Fruit fly (Drosophila melanogaster): ENCODE results near the gene CG5653.

CG5653 gene

DNA sequence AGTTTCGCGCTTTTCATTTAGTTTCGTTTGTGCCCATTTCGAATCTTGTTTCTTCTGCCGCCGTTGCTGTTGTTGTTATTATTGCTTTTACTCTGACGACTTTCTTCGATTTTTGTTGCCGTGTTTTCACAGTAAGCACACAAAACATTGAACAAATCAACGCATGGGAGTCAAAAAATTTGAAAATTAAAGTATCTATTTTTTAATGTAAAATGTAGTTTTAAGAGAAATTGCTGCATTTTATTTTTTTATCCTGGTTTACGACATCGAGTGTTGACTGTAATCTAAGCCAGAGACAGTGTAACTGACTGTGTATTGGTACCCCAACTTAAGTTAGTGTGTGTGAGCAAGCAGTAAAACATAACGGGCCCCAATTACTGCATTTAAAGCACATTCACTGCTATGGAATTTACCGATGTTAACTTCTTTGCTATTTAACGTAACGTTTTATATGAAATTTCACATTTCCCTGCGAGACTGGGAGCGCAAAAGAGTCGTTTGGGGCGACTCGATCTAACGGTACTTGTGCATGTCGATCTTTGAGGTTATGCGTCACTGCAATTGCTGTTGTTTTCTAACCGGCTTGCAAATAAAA, 30.1 kb upstream of the CG5653 start (continued):
- TF ChIP-seq CG2712 (tag; optimal IDR thresholded peaks at IDR 0.05): peak; percentile 74
- no peak for TF ChIP-seq fru (optimal IDR thresholded peaks at IDR 0.05)
- peak; percentile 84 for TF ChIP-seq vvl (GFP tag; IDR thresholded peaks at IDR 0.05)
- TF ChIP-seq Fer1 (GFP tag; optimal IDR thresholded peaks at IDR 0.05): peak; percentile 18
- TF ChIP-seq CG31441 (GFP tag; IDR thresholded peaks at IDR 0.05): no peak; the same call in 1 of the 2 replicates
- peak; percentile 40 for TF ChIP-seq slp2 (GFP tag; optimal IDR thresholded peaks at IDR 0.05)
- TF ChIP-seq CG11504 (tag; optimal IDR thresholded peaks at IDR 0.05): no peak
- TF ChIP-seq CG2199 (GFP tag; IDR thresholded peaks at IDR 0.05): 0 out of 3 replicates have a peak, but pooled peaks have one; percentile 42
- no peak for TF ChIP-seq CG4360 (GFP tag; IDR thresholded peaks at IDR 0.05)
- TF ChIP-seq mirr (GFP tag; optimal IDR thresholded peaks at IDR 0.05): no peak
- TF ChIP-seq Meics (GFP tag; optimal IDR thresholded peaks at IDR 0.05): peak; percentile 44
- peak; percentile 43 for TF ChIP-seq CG12155 (GFP tag; optimal IDR thresholded peaks at IDR 0.05)
- TF ChIP-seq CG1647 (GFP tag; optimal IDR thresholded peaks at IDR 0.05): peak; percentile 48
- TF ChIP-seq unc-4 (GFP tag; IDR thresholded peaks at IDR 0.05; ENCODE audit: partially characterized antibody): no peak
- TF ChIP-seq otp (GFP tag; IDR thresholded peaks at IDR 0.05): 0 out of 3 replicates have a peak, but pooled peaks have one; percentile 57
- TF ChIP-seq Camta (GFP tag; optimal IDR thresholded peaks at IDR 0.05): peak; percentile 27
- TF ChIP-seq disco-r (GFP tag; optimal IDR thresholded peaks at IDR 0.05): no peak
- TF ChIP-seq sim (GFP tag; IDR thresholded peaks at IDR 0.05): 0 out of 2 replicates have a peak, but pooled peaks have one; percentile 30
- TF ChIP-seq CG17568 (GFP tag; optimal IDR thresholded peaks at IDR 0.05): no peak
- TF ChIP-seq lab (GFP tag; optimal IDR thresholded peaks at IDR 0.05): no peak
- no peak for TF ChIP-seq CG4854 (GFP tag; optimal IDR thresholded peaks at IDR 0.05)
- TF ChIP-seq rib (GFP tag; IDR thresholded peaks at IDR 0.05): no peak
- no peak for TF ChIP-seq CG2116 (GFP tag; optimal IDR thresholded peaks at IDR 0.05)
- no peak for TF ChIP-seq pb (GFP tag; optimal IDR thresholded peaks at IDR 0.05)
- TF ChIP-seq CG10979 (tag; optimal IDR thresholded peaks at IDR 0.05): peak; percentile 69
- peak; percentile 31 for TF ChIP-seq Ets97D (GFP tag; optimal IDR thresholded peaks at IDR 0.05)
- TF ChIP-seq CG8290 (GFP tag; optimal IDR thresholded peaks at IDR 0.05): no peak
- TF ChIP-seq CG8290 (tag; optimal IDR thresholded peaks at IDR 0.05): no peak
- TF ChIP-seq CG30431 (GFP tag; optimal IDR thresholded peaks at IDR 0.05): peak; percentile 38
- TF ChIP-seq da (GFP tag; optimal IDR thresholded peaks at IDR 0.05): no peak
- TF ChIP-seq eve (GFP tag; optimal IDR thresholded peaks at IDR 0.05): no peak
- peak; percentile 64 for TF ChIP-seq Rx (GFP tag; IDR thresholded peaks at IDR 0.05)
- TF ChIP-seq danr (GFP tag; IDR thresholded peaks at IDR 0.05): 0 out of 2 replicates have a peak, but pooled peaks have one; percentile 9
- TF ChIP-seq pho (GFP tag; optimal IDR thresholded peaks at IDR 0.05): peak; percentile 52
- TF ChIP-seq so (GFP tag; IDR thresholded peaks at IDR 0.05): peak; percentile 65; the same call in 2 of the 3 replicates
- TF ChIP-seq ssp (GFP tag; IDR thresholded peaks at IDR 0.05): 0 out of 2 replicates have a peak, but pooled peaks have one; percentile 39
- TF ChIP-seq peb (GFP tag; IDR thresholded peaks at IDR 0.05): peak; percentile 52; the same call in 1 of the 2 replicates
- TF ChIP-seq CG7372 (GFP tag; IDR thresholded peaks at IDR 0.05): 0 out of 2 replicates have a peak, but pooled peaks have one; percentile 11
- TF ChIP-seq run (tag; optimal IDR thresholded peaks at IDR 0.05): no peak
- TF ChIP-seq HLH3B (GFP tag; IDR thresholded peaks at IDR 0.05): peak; percentile 72
- peak; percentile 25 for TF ChIP-seq emc (GFP tag; optimal IDR thresholded peaks at IDR 0.05)
- no peak for TF ChIP-seq CG7271 (tag; optimal IDR thresholded peaks at IDR 0.05)
- TF ChIP-seq Nf-YB (GFP tag; optimal IDR thresholded peaks at IDR 0.05): no peak
- no peak for TF ChIP-seq knrl (GFP tag; IDR thresholded peaks at IDR 0.05; ENCODE audit: partially characterized antibody)
- TF ChIP-seq Sry-β (GFP tag; optimal IDR thresholded peaks at IDR 0.05): no peak
- TF ChIP-seq sr (GFP tag; IDR thresholded peaks at IDR 0.05): no peak
- no peak for TF ChIP-seq gro (GFP tag; optimal IDR thresholded peaks at IDR 0.05)
- peak; percentile 44; the same call in 2 of the 3 replicates for TF ChIP-seq B-H1 (GFP tag; IDR thresholded peaks at IDR 0.05)
- TF ChIP-seq CG6813 (GFP tag; optimal IDR thresholded peaks at IDR 0.05): no peak
- TF ChIP-seq Myb (GFP tag; optimal IDR thresholded peaks at IDR 0.05): peak; percentile 0
- no peak for TF ChIP-seq Blimp-1 (GFP tag; optimal IDR thresholded peaks at IDR 0.05)
